Worm (Caenorhabditis elegans) whole organism, L4/young adult: ENCODE results near the gene mig-13.

ENCODE experiments used
- W03F9.2 ChIP-seq: fragments of 150-350 bp; optimal IDR thresholded peaks from 2 replicates; lab custom pipeline; 2014; ENCODE audit warnings: missing biosample characterization, missing genetic modification characterization
- dao-5 ChIP-seq: sonication (generic microtip); optimal IDR thresholded peaks from 2 replicates; lab custom pipeline; 2016; ENCODE audit warnings: missing genotype, missing genetic modification characterization, moderate library complexity, missing compliant biosample characterization
- him-1 ChIP-seq: sonication (generic microtip); optimal IDR thresholded peaks from 2 replicates; lab custom pipeline; 2016; ENCODE audit warnings: missing genotype, missing genetic modification reagents, missing genetic modification characterization, missing compliant biosample characterization

mig-13 gene

ce11 chrX:4800078-4800621, at the start of gene mig-13:
Gene mig-13 (minus strand): TSS chrX:4800128.
- no peak for TF ChIP-seq him-1 (tag; lab: Kevin White, UChicago)
- no peak for TF ChIP-seq W03F9.2 (tag; lab: Kevin White, UChicago)
- TF ChIP-seq dao-5 (tag; lab: Kevin White, UChicago): no peak

- TF ChIP-seq W03F9.2 (tag; lab: Kevin White, UChicago) (no peak), him-1 (tag; lab: Kevin White, UChicago) (no peak), dao-5 (tag; lab: Kevin White, UChicago) (no peak)
These were observed 44.8 kb upstream of the mig-13 start for ce11 chrX:4844765-4845164.

ce11 chrX:4842305-4842704, 42.4 kb upstream of the mig-13 start:
- TF ChIP-seq dao-5 (tag; lab: Kevin White, UChicago) (no peak), W03F9.2 (tag; lab: Kevin White, UChicago) (no peak), him-1 (tag; lab: Kevin White, UChicago) (no peak)

ce11 chrX:4840653-4841052, 40.7 kb upstream of the mig-13 start:
- TF ChIP-seq him-1 (tag; lab: Kevin White, UChicago) (no peak), W03F9.2 (tag; lab: Kevin White, UChicago) (no peak), dao-5 (tag; lab: Kevin White, UChicago) (no peak)

- TF ChIP-seq dao-5 (tag; lab: Kevin White, UChicago) (no peak), him-1 (tag; lab: Kevin White, UChicago) (no peak), W03F9.2 (tag; lab: Kevin White, UChicago) (no peak)
These were observed 22.3 kb upstream of the mig-13 start, which contains the start of gene R08E3.1 for ce11 chrX:4822262-4822661. Gene R08E3.1 (plus strand): TSS chrX:4822647.

- TF ChIP-seq W03F9.2 (tag; lab: Kevin White, UChicago) (no peak), him-1 (tag; lab: Kevin White, UChicago) (no peak), dao-5 (tag; lab: Kevin White, UChicago) (no peak)
These were observed 21.7 kb upstream of the mig-13 start for ce11 chrX:4821602-4822001.

ce11 chrX:4818872-4819271, 18.9 kb upstream of the mig-13 start:
- TF ChIP-seq W03F9.2 (tag; lab: Kevin White, UChicago) (no peak), him-1 (tag; lab: Kevin White, UChicago) (no peak), dao-5 (tag; lab: Kevin White, UChicago) (no peak)

- TF ChIP-seq him-1 (tag; lab: Kevin White, UChicago) (no peak), dao-5 (tag; lab: Kevin White, UChicago) (no peak), W03F9.2 (tag; lab: Kevin White, UChicago) (peak; percentile 5)
These were observed 18.3 kb upstream of the mig-13 start, which contains the start of gene R08E3.3 for ce11 chrX:4818252-4818651. Gene R08E3.3 (plus strand): TSS chrX:4818593.

- TF ChIP-seq him-1 (tag; lab: Kevin White, UChicago) (no peak), W03F9.2 (tag; lab: Kevin White, UChicago) (no peak), dao-5 (tag; lab: Kevin White, UChicago) (no peak)
These were observed 13.3 kb upstream of the mig-13 start for ce11 chrX:4813115-4813732.

ce11 chrX:4811242-4811641, 11.3 kb upstream of the mig-13 start, which contains the start of gene ztf-16:
Gene ztf-16 (minus strand): TSS chrX:4811540.
- TF ChIP-seq W03F9.2 (tag; lab: Kevin White, UChicago) (no peak), dao-5 (tag; lab: Kevin White, UChicago) (no peak), him-1 (tag; lab: Kevin White, UChicago) (no peak)

- no peak for TF ChIP-seq him-1 (tag; lab: Kevin White, UChicago)
These were observed 10.0 kb upstream of the mig-13 start for ce11 chrX:4809753-4810424.

ce11 chrX:4809189-4809588, 9.3 kb upstream of the mig-13 start:
- TF ChIP-seq him-1 (tag; lab: Kevin White, UChicago): no peak

ce11 chrX:4808737-4809136, 8.8 kb upstream of the mig-13 start:
- no peak for TF ChIP-seq W03F9.2 (tag; lab: Kevin White, UChicago)
- no peak for TF ChIP-seq him-1 (tag; lab: Kevin White, UChicago)
- TF ChIP-seq dao-5 (tag; lab: Kevin White, UChicago): no peak

ce11 chrX:4803942-4804341, 4.0 kb upstream of the mig-13 start:
- TF ChIP-seq W03F9.2 (tag; lab: Kevin White, UChicago): no peak
- TF ChIP-seq dao-5 (tag; lab: Kevin White, UChicago): no peak
- TF ChIP-seq him-1 (tag; lab: Kevin White, UChicago): no peak
